Worm (Caenorhabditis elegans) whole organism, L4/young adult: Measurements from ENCODE around the gene F20G2.5.

ENCODE experiments used
- W03F9.2 ChIP-seq: fragments of 150-350 bp; optimal IDR thresholded peaks from 2 replicates; lab custom pipeline; 2014; ENCODE audit warnings: missing biosample characterization, missing genetic modification characterization
- dao-5 ChIP-seq: sonication (generic microtip); optimal IDR thresholded peaks from 2 replicates; lab custom pipeline; 2016; ENCODE audit warnings: missing genotype, missing genetic modification characterization, moderate library complexity, missing compliant biosample characterization
- him-1 ChIP-seq: sonication (generic microtip); optimal IDR thresholded peaks from 2 replicates; lab custom pipeline; 2016; ENCODE audit warnings: missing genotype, missing genetic modification reagents, missing genetic modification characterization, missing compliant biosample characterization

F20G2.5 gene

ce11 chrV:13771209-13771608, at the start of gene F20G2.5:
Gene F20G2.5 (plus strand): TSS chrV:13771509.
- no peak for TF ChIP-seq him-1 (tag; lab: Kevin White, UChicago)
- TF ChIP-seq W03F9.2 (tag; lab: Kevin White, UChicago): no peak
- TF ChIP-seq dao-5: no peak

- TF ChIP-seq W03F9.2 (tag; lab: Kevin White, UChicago): no peak
- no peak for TF ChIP-seq him-1 (tag; lab: Kevin White, UChicago)
- no peak for TF ChIP-seq dao-5
These were observed 46.5 kb upstream of the F20G2.5 start, which contains the start of gene F35E12.2 for ce11 chrV:13724781-13725180. Gene F35E12.2 (minus strand): TSS chrV:13724881.

- TF ChIP-seq dao-5 (no peak), him-1 (tag; lab: Kevin White, UChicago) (no peak), W03F9.2 (tag; lab: Kevin White, UChicago) (no peak)
These were observed 45.7 kb upstream of the F20G2.5 start, which contains the start of gene fbxa-181 for ce11 chrV:13725574-13725973. Gene fbxa-181 (plus strand): TSS chrV:13725874.

ce11 chrV:13730762-13731161, 40.5 kb upstream of the F20G2.5 start, which contains the start of gene dct-17:
Gene dct-17 (minus strand): TSS chrV:13730784.
- no peak for TF ChIP-seq W03F9.2 (tag; lab: Kevin White, UChicago)
- TF ChIP-seq him-1 (tag; lab: Kevin White, UChicago): no peak
- no peak for TF ChIP-seq dao-5

- TF ChIP-seq W03F9.2 (tag; lab: Kevin White, UChicago) (no peak), him-1 (tag; lab: Kevin White, UChicago) (no peak), dao-5 (no peak)
These were observed 35.2 kb upstream of the F20G2.5 start, which contains the start of gene F35E12.6 for ce11 chrV:13736147-13736546. Gene F35E12.6 (minus strand): TSS chrV:13736247.

ce11 chrV:13738374-13738773, 32.9 kb upstream of the F20G2.5 start, which contains the start of gene irg-5:
Gene irg-5 (minus strand): TSS chrV:13738474.
- TF ChIP-seq W03F9.2 (tag; lab: Kevin White, UChicago) (no peak), him-1 (tag; lab: Kevin White, UChicago) (no peak), dao-5 (no peak)

- TF ChIP-seq him-1 (tag; lab: Kevin White, UChicago) (no peak), dao-5 (no peak), W03F9.2 (tag; lab: Kevin White, UChicago) (no peak)
These were observed 31.4 kb upstream of the F20G2.5 start for ce11 chrV:13739901-13740300.

- TF ChIP-seq dao-5: no peak
- TF ChIP-seq W03F9.2 (tag; lab: Kevin White, UChicago): no peak
- TF ChIP-seq him-1 (tag; lab: Kevin White, UChicago): no peak
These were observed 26.4 kb upstream of the F20G2.5 start, which contains the start of gene F35E12.9 for ce11 chrV:13744901-13745300. Gene F35E12.9 (minus strand): TSS chrV:13745127.

ce11 chrV:13748658-13749057, 22.7 kb upstream of the F20G2.5 start, which contains the start of gene F35E12.10:
Gene F35E12.10 (minus strand): TSS chrV:13748758.
- TF ChIP-seq him-1 (tag; lab: Kevin White, UChicago) (no peak), W03F9.2 (tag; lab: Kevin White, UChicago) (no peak)

- TF ChIP-seq him-1 (tag; lab: Kevin White, UChicago) (no peak), dao-5 (no peak), W03F9.2 (tag; lab: Kevin White, UChicago) (no peak)
These were observed 19.5 kb upstream of the F20G2.5 start, which contains the start of gene cld-9 for ce11 chrV:13751811-13752210. Gene cld-9 (minus strand): TSS chrV:13751891.

- TF ChIP-seq him-1 (tag; lab: Kevin White, UChicago) (no peak), W03F9.2 (tag; lab: Kevin White, UChicago) (no peak), dao-5 (no peak)
These were observed 17.8 kb upstream of the F20G2.5 start, which contains the start of gene F20G2.1 for ce11 chrV:13753481-13753880. Gene F20G2.1 (minus strand): TSS chrV:13753581.

- TF ChIP-seq W03F9.2 (tag; lab: Kevin White, UChicago): no peak
- no peak for TF ChIP-seq dao-5
- TF ChIP-seq him-1 (tag; lab: Kevin White, UChicago): no peak
These were observed 14.8 kb upstream of the F20G2.5 start, which contains the start of gene F20G2.2 for ce11 chrV:13756359-13757091. Gene F20G2.2 (minus strand): TSS chrV:13756409.

ce11 chrV:13757349-13757748, 14.0 kb upstream of the F20G2.5 start:
- no peak for TF ChIP-seq W03F9.2 (tag; lab: Kevin White, UChicago)
- TF ChIP-seq dao-5: no peak
- TF ChIP-seq him-1 (tag; lab: Kevin White, UChicago): no peak
